Fruit fly (Drosophila melanogaster) whole organism, larva: ENCODE data around the gene aop.

ENCODE experiments used
- noc ChIP-seq: fragments of 200-800 bp; sonication (Bioruptor generic); optimal IDR thresholded peaks from 3 replicates; lab custom pipeline; 2019; ENCODE audit warnings: missing biosample characterization, mild to moderate bottlenecking, missing genetic modification characterization, moderate library complexity

The aop gene

dm6 chr2L:2155453-2155852, 23.1 kb downstream of the aop start, which contains the start of gene CG15382:
CG15382 (plus strand) TSS chr2L:2155753.
- no peak for TF ChIP-seq noc (tag; lab: Kevin White, UChicago)

dm6 chr2L:2151544-2152290, 26.8 kb downstream of the aop start, which contains the start of gene AIF:
AIF (plus strand) TSS chr2L:2151754.
- TF ChIP-seq noc (tag; lab: Kevin White, UChicago) = no peak

DNA sequence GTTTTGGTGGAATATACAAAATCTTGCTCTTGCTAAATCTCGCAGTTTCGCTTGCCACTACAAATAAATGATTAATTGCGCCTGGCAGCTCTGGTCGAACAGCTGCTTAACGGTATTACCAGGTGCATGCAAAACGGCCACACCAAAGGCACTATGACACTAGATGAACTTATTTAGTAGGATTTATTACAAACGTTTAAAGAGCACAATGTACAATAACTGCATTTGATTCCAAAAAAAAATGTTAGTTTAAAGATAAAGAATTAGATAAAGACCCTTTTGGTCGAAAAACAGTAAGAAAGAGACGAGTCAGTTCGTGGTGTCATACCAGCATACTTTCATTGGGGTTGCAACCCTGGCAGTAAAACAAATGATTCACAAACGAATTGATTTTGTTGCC, 31.3 kb downstream of the aop start, which contains the start of the genes CG11723 and Tbcd:
TSS of gene CG11723 (minus strand) at position 68 of the 400 bp plus-strand sequence.
TSS of gene Tbcd (plus strand) at position 311 of the 400 bp plus-strand sequence.
- no peak for TF ChIP-seq noc (tag; lab: Kevin White, UChicago)

DNA sequence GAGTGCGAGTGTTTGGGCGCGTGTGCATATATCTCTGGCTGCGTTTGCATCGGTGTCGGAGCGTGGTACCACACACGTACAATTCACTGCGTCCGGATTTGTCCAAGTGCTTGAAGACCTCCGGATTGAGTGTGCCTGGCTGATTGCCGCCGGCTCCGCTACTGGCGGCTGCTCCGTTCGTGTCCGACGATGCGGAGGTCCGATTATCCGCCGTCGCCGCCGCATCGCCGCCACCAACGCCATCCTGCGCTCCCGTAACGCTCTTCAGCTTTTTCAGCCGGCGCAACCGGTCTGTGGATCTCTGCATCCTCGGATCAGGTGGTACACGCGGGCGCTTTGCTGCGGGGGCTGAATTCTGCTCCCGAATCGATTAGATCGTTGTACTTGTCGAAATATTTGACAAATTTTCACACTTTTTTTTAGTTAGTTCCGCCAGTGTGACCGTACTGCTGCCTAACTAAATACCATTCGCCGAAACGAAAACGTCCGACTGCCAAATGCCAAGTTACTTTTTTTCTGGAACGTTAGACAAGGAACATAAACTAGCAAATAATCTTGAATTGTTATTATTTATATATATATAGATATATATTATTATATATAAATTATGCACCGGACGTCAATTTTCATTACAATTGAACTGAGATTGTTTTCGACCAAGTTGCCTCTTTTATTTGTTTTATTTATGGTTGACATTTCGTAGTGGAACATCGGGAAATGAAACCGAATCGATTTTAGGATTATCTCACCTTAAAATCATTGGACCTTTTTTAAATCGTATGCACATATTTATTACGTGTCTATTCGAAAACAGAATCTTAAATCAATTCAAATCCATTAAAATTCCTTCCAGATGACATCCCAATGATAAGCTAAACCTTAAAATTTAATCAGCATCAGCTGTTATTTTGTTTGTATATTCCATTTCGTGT, 33.6 kb downstream of the aop start, which contains the start of gene tho2:
TSS of gene tho2 (minus strand) at position 463 of the 932 bp plus-strand sequence.
- TF ChIP-seq noc (tag; lab: Kevin White, UChicago) = no peak

DNA sequence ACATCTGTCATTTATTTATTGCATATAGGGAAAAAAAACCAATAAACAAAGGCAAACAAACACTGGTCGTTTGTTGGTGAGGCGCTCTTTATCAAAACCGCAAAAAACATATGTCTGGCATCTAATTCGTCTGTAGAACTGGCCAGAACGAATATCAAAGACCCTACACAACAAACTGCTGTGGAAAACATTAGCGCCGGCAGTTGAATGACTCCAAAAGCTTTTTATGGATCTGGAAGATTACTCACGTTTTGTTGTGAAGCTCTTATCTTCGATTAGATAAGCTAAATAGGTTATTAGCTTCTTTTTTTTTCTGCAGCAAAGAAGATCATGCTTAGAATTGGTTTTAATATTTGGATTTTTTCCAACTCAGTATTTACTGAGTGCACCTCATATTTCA, 45.5 kb downstream of the aop start:
- TF ChIP-seq noc (tag; lab: Kevin White, UChicago) = peak; percentile 35

DNA sequence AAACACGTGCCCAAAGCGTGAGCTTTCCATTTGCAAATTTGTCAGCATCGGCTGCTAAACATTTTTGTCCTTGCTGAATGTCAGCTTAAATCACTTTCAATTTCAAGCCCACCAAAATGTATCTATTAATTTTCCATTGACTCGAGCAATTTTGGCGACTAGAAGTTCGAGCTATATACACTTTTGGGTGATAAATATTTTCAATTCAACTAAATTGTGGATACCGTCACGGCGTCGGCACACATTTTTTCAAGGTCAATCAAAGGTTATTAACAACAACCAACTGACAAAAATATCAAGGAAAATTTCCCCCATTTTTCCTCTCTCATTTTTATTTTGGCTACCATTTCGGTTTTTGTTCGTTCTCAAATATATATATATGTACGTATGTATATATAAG, 46.3 kb downstream of the aop start:
- no peak for TF ChIP-seq noc (tag; lab: Kevin White, UChicago)

DNA sequence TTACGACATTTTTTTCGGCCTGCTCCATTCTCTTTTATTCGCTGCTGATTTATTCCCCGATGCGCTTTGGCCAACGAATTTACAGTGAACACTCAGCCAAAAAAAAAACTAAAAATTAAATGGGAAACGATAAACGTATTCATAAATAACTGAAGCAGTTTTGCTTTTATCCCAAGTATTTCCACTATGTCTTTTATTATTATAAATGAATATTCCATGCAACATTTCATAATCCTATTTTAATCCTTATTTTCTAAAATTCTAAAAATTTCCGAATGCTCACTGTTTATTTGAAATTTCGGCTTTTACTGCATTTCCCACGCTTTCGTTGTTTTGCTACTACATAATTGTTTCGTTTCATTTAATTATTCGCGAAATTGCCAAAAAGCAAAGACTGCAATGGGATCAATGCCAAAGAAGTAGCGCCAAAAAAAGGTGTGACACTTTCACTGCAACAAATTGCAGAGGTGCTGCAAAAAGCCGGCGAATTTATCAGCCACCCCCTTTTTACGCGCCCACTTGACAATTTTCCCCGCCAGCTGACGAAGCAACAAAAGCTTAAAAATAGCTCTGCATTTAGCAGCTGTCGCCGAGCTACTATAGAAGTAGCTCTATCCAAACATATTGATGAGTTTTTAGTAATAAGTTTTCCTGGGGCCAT, 47.0 kb downstream of the aop start:
- TF ChIP-seq noc (tag; lab: Kevin White, UChicago) = no peak

DNA sequence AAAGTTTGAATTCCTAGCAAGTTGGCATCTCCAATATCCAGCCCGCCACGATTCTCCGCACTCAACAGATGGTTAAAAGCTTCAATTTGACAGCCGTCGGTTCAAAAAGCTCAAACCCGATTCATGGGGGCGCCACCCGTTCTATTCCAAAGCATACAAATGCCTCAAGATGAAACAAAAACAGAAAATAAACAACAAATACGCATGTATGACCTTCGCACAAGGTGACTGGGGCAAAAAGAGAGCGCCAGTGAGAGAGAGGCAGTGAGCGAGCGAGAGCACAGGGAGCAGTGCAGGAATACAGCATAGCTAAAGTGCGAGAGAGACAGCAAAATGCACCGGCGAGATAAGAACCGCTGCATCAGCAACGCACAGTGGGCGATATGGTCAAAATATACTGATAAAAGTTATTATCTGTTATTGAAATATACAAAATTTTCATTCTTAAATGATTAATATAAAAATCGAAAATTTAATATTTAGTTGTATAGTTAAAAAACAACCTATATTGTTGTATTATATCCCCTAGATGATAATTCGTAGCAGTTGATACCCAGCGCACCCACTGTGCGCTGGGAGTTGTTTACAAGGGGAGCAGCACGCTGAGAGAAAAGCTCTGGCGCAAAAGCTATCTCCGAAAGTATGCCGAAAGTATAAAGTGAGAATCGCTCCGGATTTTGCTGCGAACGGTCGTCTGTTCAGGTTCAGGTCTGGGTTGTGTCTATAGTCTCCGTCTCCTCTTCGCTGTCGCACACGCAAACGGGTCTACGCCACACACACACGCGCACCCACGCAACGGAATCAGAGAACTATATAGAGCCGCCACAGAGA, 48.2 kb downstream of the aop start, which contains the start of gene Glyp:
TSS of gene Glyp (plus strand) at position 657 of the 831 bp plus-strand sequence.
- peak; percentile 99 for TF ChIP-seq noc (tag; lab: Kevin White, UChicago)

DNA sequence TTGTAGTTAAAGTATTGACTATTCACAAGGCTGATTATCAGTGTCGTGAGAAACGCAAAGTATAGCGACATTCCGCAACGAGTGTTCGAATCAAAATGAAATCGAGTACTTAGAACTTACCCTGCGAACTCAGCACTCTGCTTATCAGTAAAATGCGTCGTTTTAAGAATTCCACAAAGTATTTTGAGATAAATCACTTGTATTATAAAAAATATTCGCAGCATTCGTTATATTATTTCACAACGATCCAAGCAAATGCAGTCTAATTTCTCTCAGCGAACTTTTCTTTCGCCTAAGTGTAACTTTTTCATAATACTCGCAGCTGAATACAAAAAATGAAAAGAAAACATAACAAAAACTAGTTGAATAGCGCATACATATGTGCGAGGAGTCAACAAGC, 49.4 kb downstream of the aop start, which contains the start of gene CG4259:
TSS of gene CG4259 (minus strand) at position 101 of the 400 bp plus-strand sequence.
- TF ChIP-seq noc (tag; lab: Kevin White, UChicago) = no peak

dm6 chr2L:2110350-2110888, 68.1 kb downstream of the aop start:
- no peak for TF ChIP-seq noc (tag; lab: Kevin White, UChicago)

- TF ChIP-seq noc (tag; lab: Kevin White, UChicago) = no peak
Measured at dm6 chr2L:2109746-2110145, 68.8 kb downstream of the aop start, which contains the start of gene dpr3. dpr3 (minus strand) TSS chr2L:2109878.
